Fruit fly (Drosophila melanogaster): Measurements from ENCODE around the gene Arts.

dm6 chr3L:16571739-16572063 is 30.9 kb upstream of the Arts start:
- no peak for TF ChIP-seq CG8478 (optimal IDR thresholded peaks at IDR 0.05)
- TF ChIP-seq CTCF (optimal IDR thresholded peaks at IDR 0.05) = no peak
